Fruit fly (Drosophila melanogaster): ENCODE results near the gene primo-1.

primo-1 gene

dm6 chr3R:13683624-13684568 lies 27.7 kb downstream of the primo-1 start, which contains the start of gene flfl (continued):
- TF ChIP-seq MTF-1 (GFP tag; optimal IDR thresholded peaks at IDR 0.05; ENCODE audit: borderline replicate concordance) (peak; percentile 0), seq (GFP tag; IDR thresholded peaks at IDR 0.05) (no peak), repo (GFP tag; optimal IDR thresholded peaks at IDR 0.05) (no peak), maf-S (GFP tag; optimal IDR thresholded peaks at IDR 0.05) (peak; percentile 24), Ets97D (GFP tag; optimal IDR thresholded peaks at IDR 0.05) (peak; percentile 80), ATbp (GFP tag; optimal IDR thresholded peaks at IDR 0.05) (no peak), tna (GFP tag; IDR thresholded peaks at IDR 0.05; ENCODE audit: partially characterized antibody) (no peak), CG13775 (GFP tag; optimal IDR thresholded peaks at IDR 0.05) (no peak), CG6791 (GFP tag; IDR thresholded peaks at IDR 0.05; ENCODE audit: partially characterized antibody) (no peak), CG14441 (GFP tag; IDR thresholded peaks at IDR 0.05) (no peak), CG1832 (GFP tag; optimal IDR thresholded peaks at IDR 0.05) (peak; percentile 37), CG7786 (GFP tag; optimal IDR thresholded peaks at IDR 0.05) (peak; percentile 37), grn (GFP tag; optimal IDR thresholded peaks at IDR 0.05) (no peak), CG8359 (GFP tag; optimal IDR thresholded peaks at IDR 0.05; ENCODE audit: borderline replicate concordance) (peak; percentile 9), CG3726 (GFP tag; IDR thresholded peaks at IDR 0.05) (no peak), HLH54F (GFP tag; optimal IDR thresholded peaks at IDR 0.05) (peak; percentile 11), CG11456 (GFP tag; IDR thresholded peaks at IDR 0.05) (no peak), lmd (GFP tag; IDR thresholded peaks at IDR 0.05) (no peak), unc-4 (GFP tag; IDR thresholded peaks at IDR 0.05; ENCODE audit: partially characterized antibody) (no peak), bigmax (GFP tag; optimal IDR thresholded peaks at IDR 0.05) (no peak), CG7357 (GFP tag; IDR thresholded peaks at IDR 0.05) (no peak), vvl (GFP tag; IDR thresholded peaks at IDR 0.05) (no peak), odd (GFP tag; optimal IDR thresholded peaks at IDR 0.05) (no peak), CG17186 (GFP tag; optimal IDR thresholded peaks at IDR 0.05) (peak; percentile 75), CG9727 (GFP tag; optimal IDR thresholded peaks at IDR 0.05) (peak; percentile 27), CG32772 (GFP tag; IDR thresholded peaks at IDR 0.05) (no peak), CG1647 (GFP tag; optimal IDR thresholded peaks at IDR 0.05) (no peak), Hmr (GFP tag; optimal IDR thresholded peaks at IDR 0.05) (peak; percentile 52), salm (tag; optimal IDR thresholded peaks at IDR 0.05) (no peak), CG3838 (GFP tag; optimal IDR thresholded peaks at IDR 0.05) (no peak), ERR (GFP tag; optimal IDR thresholded peaks at IDR 0.05) (peak; percentile 50), C15 (GFP tag; IDR thresholded peaks at IDR 0.05) (no peak), tin (GFP tag; optimal IDR thresholded peaks at IDR 0.05) (peak; percentile 3), CG1602 (GFP tag; optimal IDR thresholded peaks at IDR 0.05) (no peak), lola (GFP tag; optimal IDR thresholded peaks at IDR 0.05) (no peak), Hmx (GFP tag; optimal IDR thresholded peaks at IDR 0.05) (no peak), Nf-YA (GFP tag; IDR thresholded peaks at IDR 0.05) (no peak), CG11696 (GFP tag; IDR thresholded peaks at IDR 0.05) (no peak), Hr3 (GFP tag; optimal IDR thresholded peaks at IDR 0.05) (no peak), CG2199 (GFP tag; IDR thresholded peaks at IDR 0.05) (no peak), CG6654 (GFP tag; optimal IDR thresholded peaks at IDR 0.05) (no peak), dpn (GFP tag; optimal IDR thresholded peaks at IDR 0.05) (peak; percentile 6 to 26), unpg (GFP tag; optimal IDR thresholded peaks at IDR 0.05) (no peak), CG4854 (GFP tag; optimal IDR thresholded peaks at IDR 0.05) (no peak), CG3995 (GFP tag; optimal IDR thresholded peaks at IDR 0.05) (peak; percentile 24), CG3407 (GFP tag; optimal IDR thresholded peaks at IDR 0.05) (no peak), Xrp1 (GFP tag; IDR thresholded peaks at IDR 0.05) (no peak), disco-r (GFP tag; optimal IDR thresholded peaks at IDR 0.05) (no peak), CG12659 (GFP tag; optimal IDR thresholded peaks at IDR 0.05) (peak; percentile 83)
